Worm (Caenorhabditis elegans) whole organism, late embryonic: ENCODE results near the gene F32D8.1.

Experiments used
- ahr-1 ChIP-seq: sonication (generic microtip); optimal IDR thresholded peaks from 2 replicates; lab custom pipeline; 2016; ENCODE audit warnings: missing genetic modification characterization, missing compliant biosample characterization
- ceh-30 ChIP-seq: fragments of 150-350 bp; optimal IDR thresholded peaks from 2 replicates; lab custom pipeline; 2014; ENCODE audit warnings: missing biosample characterization, missing genetic modification characterization
- dve-1 ChIP-seq: sonication (generic microtip); optimal IDR thresholded peaks from 2 replicates; lab custom pipeline; 2017; ENCODE audit warnings: antibody characterized with exemption, mild to moderate bottlenecking, missing genetic modification characterization, missing compliant biosample characterization
- nhr-11 ChIP-seq: fragments of 150-350 bp; optimal IDR thresholded peaks from 2 replicates; lab custom pipeline; 2014; ENCODE audit warnings: missing biosample characterization, missing genetic modification characterization

DNA sequence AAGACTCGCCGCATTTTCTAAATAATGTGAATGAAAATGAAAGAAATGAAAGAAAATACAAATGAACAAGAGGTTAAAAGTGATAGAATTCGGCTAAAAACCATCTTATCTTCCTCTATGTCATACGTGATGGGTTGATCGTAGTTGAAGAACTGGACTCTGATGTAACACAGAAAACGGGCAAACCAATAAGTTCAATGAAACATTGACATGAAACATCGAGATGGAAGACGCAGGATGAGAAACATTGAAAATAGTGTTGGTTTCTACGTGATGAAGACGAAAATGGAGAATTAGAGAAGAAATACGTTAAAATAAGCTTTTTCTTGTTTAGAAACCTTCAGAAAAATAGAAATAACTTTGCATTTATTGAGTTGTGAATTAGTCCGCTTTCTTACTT lies 10.3 kb downstream of the F32D8.1 start, which contains the start of gene F32D8.12:
- TF ChIP-seq ceh-30 (tag; lab: Kevin White, UChicago) (no peak), nhr-11 (tag; lab: Kevin White, UChicago) (no peak), dve-1 (tag; lab: Kevin White, UChicago) (no peak), ahr-1 (tag; lab: Kevin White, UChicago) (no peak)
